Fruit fly (Drosophila melanogaster): ENCODE results near the gene btd.
A peak's percentile ranks its signal among the peaks of the same experiment; 100 is the strongest.

Gene btd

dm6 chrX:9686546-9687219 lies 7.3 kb upstream of the btd start, which contains the start of gene nej:
Gene nej, minus strand, starts transcription at chrX:9687066.
- TF ChIP-seq CG32264 (GFP tag; optimal IDR thresholded peaks at IDR 0.05) (no peak), Rel (GFP tag; optimal IDR thresholded peaks at IDR 0.05) (no peak), Rel (tag; optimal IDR thresholded peaks at IDR 0.05) (peak; percentile 21), fru (GFP tag; optimal IDR thresholded peaks at IDR 0.05) (no peak), Hr83 (GFP tag; optimal IDR thresholded peaks at IDR 0.05; ENCODE audit: poor library complexity, severe bottlenecking) (peak; percentile 49), woc (GFP tag; optimal IDR thresholded peaks at IDR 0.05) (peak; percentile 51)

dm6 chrX:9687623-9688022 lies 6.4 kb upstream of the btd start:
- TF ChIP-seq CrebA (GFP tag; optimal IDR thresholded peaks at IDR 0.05; ENCODE audit: borderline replicate concordance), result peak; percentile 71
- peak; percentile 26 for TF ChIP-seq CG32264 (GFP tag; optimal IDR thresholded peaks at IDR 0.05)
- peak; percentile 26 for TF ChIP-seq tai (GFP tag; optimal IDR thresholded peaks at IDR 0.05)
- TF ChIP-seq OdsH (GFP tag; optimal IDR thresholded peaks at IDR 0.05), result peak; percentile 86
- peak; percentile 82 for TF ChIP-seq dmrt93B (GFP tag; optimal IDR thresholded peaks at IDR 0.05)
- peak; percentile 89 for TF ChIP-seq sv (GFP tag; optimal IDR thresholded peaks at IDR 0.05)
- TF ChIP-seq Abd-B (GFP tag; optimal IDR thresholded peaks at IDR 0.05), result no peak
- TF ChIP-seq foxo (GFP tag; optimal IDR thresholded peaks at IDR 0.05), result peak; percentile 3 to 86
- no peak for TF ChIP-seq Dif (GFP tag; optimal IDR thresholded peaks at IDR 0.05; ENCODE audit: partially characterized antibody)
- TF ChIP-seq Jra (GFP tag; optimal IDR thresholded peaks at IDR 0.05), result peak; percentile 36
- TF ChIP-seq N (GFP tag; optimal IDR thresholded peaks at IDR 0.05), result no peak
- peak; percentile 80 for TF ChIP-seq sage (GFP tag; optimal IDR thresholded peaks at IDR 0.05)
- TF ChIP-seq Hr83 (GFP tag; optimal IDR thresholded peaks at IDR 0.05; ENCODE audit: poor library complexity, severe bottlenecking), result peak; percentile 77
- peak; percentile 75 for TF ChIP-seq brk (GFP tag; optimal IDR thresholded peaks at IDR 0.05)
- TF ChIP-seq CG9705 (GFP tag; optimal IDR thresholded peaks at IDR 0.05), result peak; percentile 91
- peak; percentile 86 for TF ChIP-seq fru (GFP tag; optimal IDR thresholded peaks at IDR 0.05)
- TF ChIP-seq dsf (GFP tag; optimal IDR thresholded peaks at IDR 0.05; ENCODE audit: borderline replicate concordance), result peak; percentile 41
- TF ChIP-seq jim (GFP tag; optimal IDR thresholded peaks at IDR 0.05), result no peak
- TF ChIP-seq Hnf4 (GFP tag; optimal IDR thresholded peaks at IDR 0.05), result peak; percentile 70
- TF ChIP-seq Myc (optimal IDR thresholded peaks at IDR 0.05), result no peak
- no peak for TF ChIP-seq Dfd (GFP tag; optimal IDR thresholded peaks at IDR 0.05)
- TF ChIP-seq Hr78 (GFP tag; optimal IDR thresholded peaks at IDR 0.05), result no peak
- peak; percentile 82 for TF ChIP-seq h (GFP tag; optimal IDR thresholded peaks at IDR 0.05)
- TF ChIP-seq rgr (GFP tag; optimal IDR thresholded peaks at IDR 0.05), result peak; percentile 85
- no peak for TF ChIP-seq pan (optimal IDR thresholded peaks at IDR 0.05)
- TF ChIP-seq Vsx2 (GFP tag; optimal IDR thresholded peaks at IDR 0.05; ENCODE audit: partially characterized antibody), result no peak
- TF ChIP-seq HLH106 (tag; optimal IDR thresholded peaks at IDR 0.05), result peak; percentile 93
- peak; percentile 73 for TF ChIP-seq psq (GFP tag; optimal IDR thresholded peaks at IDR 0.05)
- no peak for TF ChIP-seq dl (GFP tag; optimal IDR thresholded peaks at IDR 0.05; ENCODE audit: insufficient read depth in 1 of 2, partially characterized antibody in 2 of 2)
- TF ChIP-seq GATAd (GFP tag; optimal IDR thresholded peaks at IDR 0.05), result no peak
- TF ChIP-seq ey (GFP tag; optimal IDR thresholded peaks at IDR 0.05), result peak; percentile 76
- TF ChIP-seq Rel (GFP tag; optimal IDR thresholded peaks at IDR 0.05), result peak; percentile 63
- peak; percentile 73 for TF ChIP-seq Rel (tag; optimal IDR thresholded peaks at IDR 0.05)
- no peak for TF ChIP-seq lola (GFP tag; optimal IDR thresholded peaks at IDR 0.05)
- TF ChIP-seq Mio (GFP tag; optimal IDR thresholded peaks at IDR 0.05), result no peak
- peak; percentile 95 for TF ChIP-seq Sp1 (GFP tag; optimal IDR thresholded peaks at IDR 0.05)
- TF ChIP-seq usp (GFP tag; optimal IDR thresholded peaks at IDR 0.05), result no peak
- TF ChIP-seq br (GFP tag; optimal IDR thresholded peaks at IDR 0.05), result peak; percentile 83
- TF ChIP-seq woc (GFP tag; optimal IDR thresholded peaks at IDR 0.05), result peak; percentile 27

All from whole organism, wandering third instar larva.